Worm (Caenorhabditis elegans) whole organism, L4 larva: ENCODE measurements around the gene Y116A8C.27.

ENCODE experiments used
- D1046.2 ChIP-seq: fragments of 200-800 bp; sonication (Bioruptor generic); IDR thresholded peaks from 2 replicates; pipeline ENCODE4 v1.3.6; 2022; ENCODE audit warnings: missing genetic modification characterization, missing compliant biosample characterization
- F26F4.8 ChIP-seq: fragments of 200-800 bp; sonication (Bioruptor generic); conservative IDR thresholded peaks from 2 replicates; pipeline ENCODE4 v1.3.6; 2022; ENCODE audit warnings: missing genetic modification characterization, missing compliant biosample characterization
- F37D6.2 ChIP-seq: sonication (generic microtip); optimal IDR thresholded peaks from 2 replicates; lab custom pipeline; 2016; ENCODE audit warnings: mild to moderate bottlenecking, missing genetic modification characterization, missing compliant biosample characterization
- aha-1 ChIP-seq: fragments of 150-350 bp; peaks from one replicate; lab custom pipeline; 2014; ENCODE audit warnings: missing biosample characterization, missing genetic modification characterization
- ama-1 ChIP-seq: fragments of 150-350 bp; optimal IDR thresholded peaks from 2 replicates; lab custom pipeline; 2014; ENCODE audit warnings: inconsistent platforms, mixed read lengths
- arid-1 ChIP-seq: fragments of 200-800 bp; sonication (Bioruptor generic); conservative IDR thresholded peaks from 2 replicates; pipeline ENCODE4 v1.3.6; 2022; ENCODE audit warnings: missing genetic modification reagents, missing genetic modification characterization, missing compliant biosample characterization
- attf-4 ChIP-seq: sonication (generic microtip); optimal IDR thresholded peaks from 3 replicates; lab custom pipeline; 2017; ENCODE audit warnings: missing biosample characterization, missing genetic modification characterization
- ceh-32 ChIP-seq: sonication (generic microtip); optimal IDR thresholded peaks from 2 replicates; lab custom pipeline; 2016; ENCODE audit warnings: mild to moderate bottlenecking, missing genetic modification characterization, missing compliant biosample characterization; ENCODE audit not compliant: poor library complexity
- daf-8 ChIP-seq: fragments of 200-800 bp; sonication (Bioruptor generic); IDR thresholded peaks from 2 replicates; pipeline ENCODE4 v1.3.6; 2022; ENCODE audit warnings: missing genetic modification characterization, missing compliant biosample characterization
- dmd-8 ChIP-seq: fragments of 200-800 bp; sonication (Bioruptor generic); IDR thresholded peaks from 2 replicates; pipeline ENCODE4 v1.3.6; 2022; ENCODE audit warnings: missing genetic modification characterization, missing compliant biosample characterization
- dpl-1 ChIP-seq: fragments of 150-350 bp; optimal IDR thresholded peaks from 2 replicates; lab custom pipeline; 2014; ENCODE audit warnings: missing biosample characterization, missing genetic modification reagents, missing genetic modification characterization
- duxl-1 ChIP-seq: sonication (generic microtip); optimal IDR thresholded peaks from 2 replicates; lab custom pipeline; 2016; ENCODE audit warnings: mild to moderate bottlenecking, missing genetic modification characterization, moderate library complexity, missing compliant biosample characterization; ENCODE audit not compliant: poor library complexity
- dve-1 ChIP-seq: sonication (generic microtip); optimal IDR thresholded peaks from 2 replicates; lab custom pipeline; 2017; ENCODE audit warnings: antibody characterized with exemption, mild to moderate bottlenecking, missing genetic modification characterization, missing compliant biosample characterization; ENCODE audit not compliant: insufficient read depth
- fos-1 ChIP-seq: fragments of 150-350 bp; optimal IDR thresholded peaks from 2 replicates; lab custom pipeline; 2014; ENCODE audit warnings: missing biosample characterization, missing genetic modification characterization
- gei-8 ChIP-seq: fragments of 200-800 bp; sonication (Bioruptor generic); optimal IDR thresholded peaks from 2 replicates; lab custom pipeline; 2018; ENCODE audit warnings: mild to moderate bottlenecking, missing genetic modification characterization, missing compliant biosample characterization
- hlh-30 ChIP-seq: sonication (generic microtip); optimal IDR thresholded peaks from 2 replicates; lab custom pipeline; 2017; ENCODE audit warnings: antibody characterized with exemption, mild to moderate bottlenecking, missing genetic modification characterization, missing compliant biosample characterization; ENCODE audit not compliant: insufficient read depth
- hmg-1.1 ChIP-seq: fragments of 200-800 bp; sonication (Bioruptor generic); IDR thresholded peaks from 2 replicates; pipeline ENCODE4 v1.3.6; 2022; ENCODE audit warnings: missing genetic modification reagents, missing genetic modification characterization, missing compliant biosample characterization
- lim-7 ChIP-seq: fragments of 200-800 bp; sonication (Bioruptor generic); IDR thresholded peaks from 2 replicates; pipeline ENCODE4 v1.3.6; 2022; ENCODE audit warnings: missing genetic modification characterization, missing compliant biosample characterization
- lin-15B ChIP-seq: fragments of 150-350 bp; sonication (generic microtip); optimal IDR thresholded peaks from 3 replicates; lab custom pipeline; 2014; ENCODE audit warnings: missing biosample characterization, missing genetic modification characterization
- lin-38 ChIP-seq: fragments of 200-800 bp; sonication (Bioruptor generic); IDR thresholded peaks from 2 replicates; pipeline ENCODE4 v1.3.6; 2022; ENCODE audit warnings: missing genetic modification reagents, missing genetic modification characterization, missing compliant biosample characterization
- lin-39 ChIP-seq: fragments of 150-350 bp; optimal IDR thresholded peaks from 2 replicates; lab custom pipeline; 2014; ENCODE audit warnings: missing biosample characterization, missing genetic modification reagents, missing genetic modification characterization
- lir-3 ChIP-seq: sonication (generic microtip); optimal IDR thresholded peaks from 2 replicates; lab custom pipeline; 2016; ENCODE audit warnings: mild to moderate bottlenecking, missing genetic modification characterization, missing compliant biosample characterization
- mxl-2 ChIP-seq: fragments of 200-800 bp; sonication (Bioruptor generic); conservative IDR thresholded peaks from 2 replicates; pipeline ENCODE4 v1.3.6; 2022; ENCODE audit warnings: missing genetic modification reagents, missing genetic modification characterization, missing compliant biosample characterization
- nhr-41 ChIP-seq: fragments of 200-800 bp; sonication (Bioruptor generic); IDR thresholded peaks from 2 replicates; pipeline ENCODE4 v1.3.6; 2022; ENCODE audit warnings: missing genetic modification reagents, missing genetic modification characterization, missing compliant biosample characterization
- nhr-48 ChIP-seq: sonication (generic microtip); optimal IDR thresholded peaks from 2 replicates; lab custom pipeline; 2016; ENCODE audit warnings: mild to moderate bottlenecking, missing genetic modification characterization, missing compliant biosample characterization
- pqm-1 ChIP-seq: sonication (generic microtip); optimal IDR thresholded peaks from 2 replicates; lab custom pipeline; 2017; ENCODE audit warnings: missing biosample characterization, missing genetic modification characterization
- set-16 ChIP-seq: fragments of 200-800 bp; sonication (Bioruptor generic); IDR thresholded peaks from 2 replicates; pipeline ENCODE4 v1.3.6; 2022; ENCODE audit warnings: missing genetic modification reagents, missing genetic modification characterization, missing compliant biosample characterization
- skn-1 ChIP-seq: fragments of 150-350 bp; optimal IDR thresholded peaks from 2 replicates; lab custom pipeline; 2014; ENCODE audit warnings: missing biosample characterization, missing genetic modification characterization
- snpc-1.2 ChIP-seq: fragments of 200-800 bp; sonication (Bioruptor generic); IDR thresholded peaks from 2 replicates; pipeline ENCODE4 v1.3.6; 2022; ENCODE audit warnings: missing genetic modification reagents, missing genetic modification characterization, missing compliant biosample characterization
- tag-97 ChIP-seq: fragments of 200-800 bp; sonication (Bioruptor generic); IDR thresholded peaks from 2 replicates; pipeline ENCODE4 v1.3.6; 2022; ENCODE audit warnings: missing genetic modification characterization, missing compliant biosample characterization
- tra-1 ChIP-seq: fragments of 200-800 bp; sonication (Bioruptor generic); IDR thresholded peaks from 2 replicates; pipeline ENCODE4 v1.3.6; 2022; ENCODE audit warnings: missing genetic modification reagents, missing genetic modification characterization, missing compliant biosample characterization
- unc-62 ChIP-seq, 3 experiments: fragments of 150-350 bp in 1 of 3; sonication (generic microtip); optimal IDR thresholded peaks in 2 of 3; peaks in 1 of 3; 1 replicate in 1 of 3; 2 replicates in 2 of 3; lab custom pipeline; 2014 to 2017; ENCODE audit warnings: missing biosample characterization in 3 of 3, missing genetic modification characterization in 3 of 3, missing genetic modification reagents in 3 of 3, missing genotype in 1 of 3
- zag-1 ChIP-seq: fragments of 150-350 bp; optimal IDR thresholded peaks from 2 replicates; lab custom pipeline; 2014; ENCODE audit warnings: missing biosample characterization, missing genetic modification characterization

The Y116A8C.27 gene

DNA sequence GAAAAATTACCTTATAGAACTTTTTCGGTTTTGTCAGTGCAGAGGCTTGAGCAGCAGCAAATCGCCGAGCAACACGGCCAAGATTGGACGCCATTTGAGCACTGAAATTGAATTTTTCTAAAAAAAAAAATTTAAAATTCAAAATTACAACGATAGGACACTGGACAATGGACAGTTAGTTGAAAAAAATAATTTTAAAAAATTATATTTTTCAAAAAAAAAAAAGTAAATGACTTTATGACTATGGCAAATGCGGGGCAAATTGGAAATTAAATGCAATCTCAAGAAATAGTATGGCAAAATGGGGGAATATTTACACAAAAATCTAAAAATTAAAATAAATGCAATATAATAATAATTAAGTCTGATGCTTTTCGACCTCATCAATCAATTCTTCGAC is at the start of gene Y116A8C.27:
Gene Y116A8C.27, minus strand, starts transcription at position 101 of the 400 bp plus-strand sequence.
- TF ChIP-seq mxl-2 (GFP tag; lab: Robert Waterston, UW) (no peak), lin-39 (tag; lab: Kevin White, UChicago) (no peak), hlh-30 (tag; lab: Kevin White, UChicago) (no peak), ama-1 (peak; percentile 32), dpl-1 (GFP tag; lab: Kevin White, UChicago) (no peak), lin-15B (no peak)
- TF ChIP-seq, all 104 proteins: peak for 1

DNA sequence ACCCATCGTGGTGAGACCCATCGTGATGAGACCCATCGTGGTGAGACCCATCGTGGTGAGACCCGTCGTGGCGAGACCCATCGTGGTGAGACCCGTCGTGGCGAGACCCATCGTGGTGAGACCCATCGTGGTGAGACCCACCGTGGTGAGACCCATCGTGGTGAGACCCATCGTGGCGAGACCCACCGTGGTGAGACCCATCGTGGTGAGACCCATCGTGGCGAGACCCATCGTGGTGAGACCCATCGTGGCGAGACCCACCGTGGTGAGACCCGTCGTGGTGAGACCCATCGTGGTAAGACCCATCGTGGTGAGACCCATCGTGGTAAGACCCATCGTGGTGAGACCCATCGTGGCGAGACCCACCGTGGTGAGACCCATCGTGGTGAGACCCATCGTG is 44.9 kb upstream of the Y116A8C.27 start:
- TF ChIP-seq lim-7 (GFP tag; lab: Robert Waterston, UW): 0 out of 2 replicates have a peak, but pooled peaks have one; percentile 39
- TF ChIP-seq set-16 (GFP tag; lab: Robert Waterston, UW): peak; percentile 78

DNA sequence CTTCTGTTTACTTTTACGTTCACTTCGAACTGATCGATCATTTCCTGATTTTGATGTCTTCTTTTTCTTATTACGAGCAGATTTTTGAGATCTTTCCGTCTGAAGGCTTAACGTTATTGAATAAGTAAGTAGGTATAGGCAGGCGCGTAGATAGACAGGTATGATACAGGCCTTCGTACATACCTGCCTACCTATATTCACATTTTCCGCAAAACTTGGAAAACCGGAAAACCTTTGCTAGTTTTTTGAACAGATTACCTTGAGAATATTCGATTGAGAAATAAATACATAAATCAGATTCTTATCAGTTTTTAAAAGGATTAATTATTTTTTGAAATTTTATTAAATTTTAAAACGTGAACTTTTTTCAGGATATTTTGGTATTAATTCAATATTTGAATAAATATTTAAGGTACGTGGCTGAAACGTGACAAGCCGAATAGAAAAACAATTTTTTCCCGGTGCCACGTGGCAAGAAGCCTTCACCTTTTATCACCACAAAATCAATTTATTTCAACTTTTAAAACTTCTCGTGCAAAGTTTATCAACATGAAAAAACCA is 35.0 kb upstream of the Y116A8C.27 start, which contains the start of the genes Y116A8C.37 and Y116A8C.38:
Gene Y116A8C.37, minus strand, starts transcription at position 101 of the 561 bp plus-strand sequence.
Gene Y116A8C.38, plus strand, starts transcription at position 511 of the 561 bp plus-strand sequence.
- TF ChIP-seq lin-39 (tag; lab: Kevin White, UChicago): no peak
- no peak for TF ChIP-seq F26F4.8 (GFP tag; lab: Robert Waterston, UW)
- TF ChIP-seq skn-1 (tag; lab: Kevin White, UChicago): no peak
- TF ChIP-seq lin-38: no peak
- TF ChIP-seq tra-1 (GFP tag; lab: Robert Waterston, UW): no peak
- no peak for TF ChIP-seq pqm-1 (tag; lab: Kevin White, UChicago)
- TF ChIP-seq daf-8 (GFP tag; lab: Robert Waterston, UW): no peak
- TF ChIP-seq attf-4: no peak
- no peak for TF ChIP-seq set-16 (GFP tag; lab: Robert Waterston, UW)
- no peak for TF ChIP-seq lir-3 (tag; lab: Kevin White, UChicago)
- no peak for TF ChIP-seq dve-1
- no peak for TF ChIP-seq tag-97 (GFP tag; lab: Robert Waterston, UW)

DNA sequence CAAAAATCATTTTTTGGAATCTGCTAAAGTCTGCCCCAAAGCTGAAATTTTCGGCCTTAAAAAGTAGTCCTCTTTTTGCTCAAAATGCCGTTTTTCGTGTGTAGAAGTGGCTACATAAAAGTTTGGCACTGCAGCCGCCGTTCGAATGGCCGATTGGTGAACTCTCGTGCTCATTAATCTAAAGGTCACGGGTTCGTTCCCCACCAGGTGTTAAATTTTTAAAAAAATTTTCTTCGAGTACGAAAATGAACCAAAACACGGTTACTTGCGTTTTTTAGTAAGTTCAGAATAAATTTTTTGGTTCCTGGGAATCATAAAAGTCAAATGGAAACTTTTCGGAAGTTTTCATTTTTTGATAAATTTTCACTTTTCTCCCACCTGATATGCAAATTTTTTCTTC is 31.2 kb upstream of the Y116A8C.27 start:
- TF ChIP-seq snpc-1.2 (GFP tag; lab: Robert Waterston, UW) (peak; percentile 68), D1046.2 (GFP tag; lab: Robert Waterston, UW) (0 out of 2 replicates have a peak, but pooled peaks have one; percentile 16)

DNA sequence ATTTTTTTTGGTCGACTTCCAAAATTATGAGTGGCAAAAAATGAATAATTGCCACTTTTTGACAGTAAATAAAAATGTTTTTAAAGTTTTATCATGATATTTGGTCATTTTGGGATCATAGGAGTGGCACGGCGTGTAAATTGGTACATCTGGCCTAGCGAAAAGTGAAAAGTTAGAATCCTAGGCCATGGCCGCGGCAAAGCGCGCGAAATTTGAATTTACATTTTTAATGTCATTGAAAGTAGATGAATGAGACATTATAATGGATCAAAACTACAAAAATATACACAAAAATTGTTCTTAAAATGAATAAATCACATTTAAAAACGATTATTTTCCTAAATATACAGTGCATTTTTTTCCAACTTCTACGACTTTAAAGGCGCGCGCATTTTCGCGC is 30.4 kb upstream of the Y116A8C.27 start:
- TF ChIP-seq arid-1 (no peak), zag-1 (tag; lab: Kevin White, UChicago) (no peak), dpl-1 (GFP tag; lab: Kevin White, UChicago) (peak; percentile 21)

DNA sequence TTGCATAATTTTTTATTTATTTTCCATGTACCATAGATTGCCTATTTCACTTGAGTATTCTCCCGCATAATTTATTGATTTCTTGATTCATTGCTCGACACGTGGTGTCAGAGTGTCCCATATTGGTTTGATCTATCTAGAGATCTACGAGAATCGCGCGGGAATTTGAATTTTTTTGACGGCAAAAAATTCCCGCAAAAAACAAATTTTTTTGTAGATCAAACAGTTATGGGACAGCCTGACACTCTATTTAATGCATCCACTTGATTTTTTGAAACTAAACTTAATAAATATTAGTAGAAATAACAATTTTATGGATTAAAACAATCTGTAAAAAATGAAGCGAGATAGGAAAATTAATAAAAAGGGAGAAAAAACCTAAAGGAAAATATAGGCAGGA is 29.9 kb upstream of the Y116A8C.27 start:
- TF ChIP-seq fos-1: no peak
- TF ChIP-seq hmg-1.1 (GFP tag; lab: Robert Waterston, UW): no peak
- no peak for TF ChIP-seq F37D6.2
- no peak for TF ChIP-seq aha-1 (tag; lab: Kevin White, UChicago)
- no peak for TF ChIP-seq duxl-1 (tag; lab: Kevin White, UChicago)
- peak; percentile 41; the same call in 1 of the 2 replicates for TF ChIP-seq snpc-1.2 (GFP tag; lab: Robert Waterston, UW)

DNA sequence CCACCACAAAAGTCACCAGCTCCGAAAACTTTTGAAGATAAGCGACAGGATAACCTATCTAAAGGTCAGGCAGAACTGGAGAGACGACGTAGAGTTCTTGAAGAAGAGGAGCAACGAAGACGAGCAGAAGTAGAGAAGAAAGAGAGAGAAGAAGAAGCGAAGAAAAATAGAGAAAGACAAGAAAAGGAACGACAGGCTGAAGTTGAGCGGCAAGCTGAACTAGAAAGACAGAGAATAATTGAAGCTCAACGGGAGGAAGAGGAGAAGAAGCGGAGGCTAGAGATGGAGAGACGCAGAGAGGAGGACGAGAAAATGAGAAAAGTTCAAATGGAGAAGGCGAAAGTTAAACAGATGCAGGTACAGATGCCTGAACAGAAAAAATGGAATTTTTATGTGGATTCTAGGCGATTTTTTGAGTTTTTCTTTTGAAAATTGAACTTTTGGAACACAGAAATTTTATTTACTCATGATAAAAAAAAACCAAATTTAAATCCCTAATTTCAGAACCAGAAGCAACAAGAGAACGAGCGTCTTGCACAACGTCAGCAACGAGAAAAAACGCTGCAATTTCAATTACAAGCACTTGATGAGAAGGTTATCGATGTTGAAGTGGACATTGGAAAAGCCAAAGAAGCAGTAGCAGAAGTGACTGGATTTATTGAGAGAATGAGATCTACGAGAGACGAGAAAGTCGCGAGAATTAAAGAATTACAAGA is 25.1 kb upstream of the Y116A8C.27 start:
- TF ChIP-seq nhr-48 (no peak), unc-62 (GFP tag; optimal IDR thresholded peaks at IDR 0.05 in 1 of 2; lab: Kevin White, UChicago) (peak in 1 of 2 experiments; percentile 94), unc-62 (tag; optimal IDR thresholded peaks at IDR 0.05; lab: Kevin White, UChicago) (no peak), nhr-41 (GFP tag; lab: Robert Waterston, UW) (no peak), gei-8 (no peak), dmd-8 (GFP tag; lab: Robert Waterston, UW) (no peak), hmg-1.1 (GFP tag; lab: Robert Waterston, UW) (0 out of 2 replicates have a peak, but pooled peaks have one; percentile 51), ceh-32 (tag; lab: Kevin White, UChicago) (no peak)
